Worm (Caenorhabditis elegans) whole organism, L4 larva: ENCODE measurements around the gene thoc-7.
A peak's percentile ranks its signal among the peaks of the same experiment; 100 is the strongest.

Source experiments
- D1046.2 ChIP-seq: fragments of 200-800 bp; sonication (Bioruptor generic); IDR thresholded peaks from 2 replicates; pipeline ENCODE4 v1.3.6; 2022; ENCODE audit warnings: missing genetic modification characterization, missing compliant biosample characterization
- F26F4.8 ChIP-seq: fragments of 200-800 bp; sonication (Bioruptor generic); conservative IDR thresholded peaks from 2 replicates; pipeline ENCODE4 v1.3.6; 2022; ENCODE audit warnings: missing genetic modification characterization, missing compliant biosample characterization
- F44E2.7 ChIP-seq: fragments of 200-800 bp; sonication (Bioruptor generic); IDR thresholded peaks from 2 replicates; pipeline ENCODE4 v2.1.2; 2022; ENCODE audit warnings: missing genetic modification characterization, missing compliant biosample characterization
- Y75B8A.6 ChIP-seq: fragments of 200-800 bp; sonication (Bioruptor generic); IDR thresholded peaks from 2 replicates; pipeline ENCODE4 v1.3.6; 2022; ENCODE audit warnings: missing genetic modification reagents, missing genetic modification characterization, missing compliant biosample characterization
- aha-1 ChIP-seq: fragments of 150-350 bp; peaks from one replicate; lab custom pipeline; 2014; ENCODE audit warnings: missing biosample characterization, missing genetic modification characterization
- aly-2 ChIP-seq: sonication (generic microtip); optimal IDR thresholded peaks from 2 replicates; lab custom pipeline; 2018; ENCODE audit warnings: missing biosample characterization, missing genetic modification characterization
- attf-4 ChIP-seq: sonication (generic microtip); optimal IDR thresholded peaks from 3 replicates; lab custom pipeline; 2017; ENCODE audit warnings: missing biosample characterization, missing genetic modification characterization
- ceh-44 ChIP-seq: fragments of 200-800 bp; sonication (Bioruptor generic); IDR thresholded peaks from 2 replicates; pipeline ENCODE4 v1.3.6; 2022; ENCODE audit warnings: missing genetic modification reagents, missing genetic modification characterization, missing compliant biosample characterization
- ces-1 ChIP-seq: fragments of 150-350 bp; sonication (generic microtip); optimal IDR thresholded peaks from 4 replicates; lab custom pipeline; 2014; ENCODE audit warnings: missing biosample characterization, missing genetic modification reagents, missing genetic modification characterization
- daf-16 ChIP-seq, 3 experiments: sonication (generic microtip); optimal IDR thresholded peaks; 2 replicates each; lab custom pipeline; 2016 to 2017; ENCODE audit warnings: missing genetic modification characterization in 3 of 3, missing genetic modification reagents in 3 of 3, mild to moderate bottlenecking in 2 of 3, missing compliant biosample characterization in 2 of 3, missing biosample characterization in 1 of 3, moderate library complexity in 1 of 3
- daf-8 ChIP-seq: fragments of 200-800 bp; sonication (Bioruptor generic); IDR thresholded peaks from 2 replicates; pipeline ENCODE4 v1.3.6; 2022; ENCODE audit warnings: missing genetic modification characterization, missing compliant biosample characterization
- dmd-9 ChIP-seq: fragments of 200-800 bp; sonication (Bioruptor generic); IDR thresholded peaks from 2 replicates; pipeline ENCODE4 v1.3.6; 2022; ENCODE audit warnings: missing genetic modification reagents, missing genetic modification characterization, missing compliant biosample characterization
- dve-1 ChIP-seq: sonication (generic microtip); optimal IDR thresholded peaks from 2 replicates; lab custom pipeline; 2017; ENCODE audit warnings: antibody characterized with exemption, mild to moderate bottlenecking, missing genetic modification characterization, missing compliant biosample characterization; ENCODE audit not compliant: insufficient read depth
- hlh-30 ChIP-seq: sonication (generic microtip); optimal IDR thresholded peaks from 2 replicates; lab custom pipeline; 2017; ENCODE audit warnings: antibody characterized with exemption, mild to moderate bottlenecking, missing genetic modification characterization, missing compliant biosample characterization; ENCODE audit not compliant: insufficient read depth
- lin-1 ChIP-seq: fragments of 200-800 bp; sonication (Bioruptor generic); IDR thresholded peaks from 2 replicates; pipeline ENCODE4 v1.3.6; 2022; ENCODE audit warnings: missing genetic modification reagents, missing genetic modification characterization, missing compliant biosample characterization
- lin-13 ChIP-seq: fragments of 150-350 bp; optimal IDR thresholded peaks from 2 replicates; lab custom pipeline; 2014; ENCODE audit warnings: missing biosample characterization, missing genetic modification reagents, missing genetic modification characterization
- lin-38 ChIP-seq: fragments of 200-800 bp; sonication (Bioruptor generic); IDR thresholded peaks from 2 replicates; pipeline ENCODE4 v1.3.6; 2022; ENCODE audit warnings: missing genetic modification reagents, missing genetic modification characterization, missing compliant biosample characterization
- lir-3 ChIP-seq: sonication (generic microtip); optimal IDR thresholded peaks from 2 replicates; lab custom pipeline; 2016; ENCODE audit warnings: mild to moderate bottlenecking, missing genetic modification characterization, missing compliant biosample characterization
- lsy-2 ChIP-seq, 2 experiments: fragments of 150-350 bp in 1 of 2; sonication (generic microtip) in 1 of 2; optimal IDR thresholded peaks; 2 replicates each; lab custom pipeline; 2014 to 2017; ENCODE audit warnings: missing biosample characterization in 2 of 2, missing genetic modification characterization in 2 of 2
- mdl-1 ChIP-seq, 2 experiments: fragments of 150-350 bp in 1 of 2; sonication (generic microtip) in 1 of 2; optimal IDR thresholded peaks; 2 replicates each; lab custom pipeline; 2014 to 2017; ENCODE audit warnings: missing biosample characterization in 2 of 2, missing genetic modification characterization in 2 of 2
- mdt-29 ChIP-seq: fragments of 200-800 bp; sonication (Bioruptor generic); IDR thresholded peaks from 2 replicates; pipeline ENCODE4 v1.3.6; 2022; ENCODE audit warnings: missing genetic modification reagents, missing genetic modification characterization, missing compliant biosample characterization
- mep-1 ChIP-seq: fragments of 150-350 bp; sonication (generic microtip); optimal IDR thresholded peaks from 3 replicates; lab custom pipeline; 2014; ENCODE audit warnings: missing biosample characterization, missing genetic modification characterization
- mxl-3 ChIP-seq: fragments of 200-800 bp; sonication (Bioruptor generic); optimal IDR thresholded peaks from 2 replicates; lab custom pipeline; 2018; ENCODE audit warnings: mild to moderate bottlenecking, missing genetic modification characterization, missing compliant biosample characterization
- nhr-10 ChIP-seq: fragments of 150-350 bp; optimal IDR thresholded peaks from 2 replicates; lab custom pipeline; 2014; ENCODE audit warnings: missing biosample characterization, missing genetic modification characterization
- nhr-11 ChIP-seq: fragments of 150-350 bp; optimal IDR thresholded peaks from 2 replicates; lab custom pipeline; 2014; ENCODE audit warnings: missing biosample characterization, missing genetic modification characterization
- nhr-111 ChIP-seq: fragments of 200-800 bp; sonication (Bioruptor generic); optimal IDR thresholded peaks from 2 replicates; lab custom pipeline; 2018; ENCODE audit warnings: mild to moderate bottlenecking, missing genetic modification characterization, missing compliant biosample characterization
- nhr-25 ChIP-seq: sonication (generic microtip); optimal IDR thresholded peaks from 2 replicates; lab custom pipeline; 2017; ENCODE audit warnings: missing genetic modification characterization, mild to moderate bottlenecking, missing compliant biosample characterization, antibody characterized with exemption, moderate library complexity, borderline replicate concordance; ENCODE audit not compliant: insufficient read depth
- nhr-28 ChIP-seq: fragments of 150-350 bp; optimal IDR thresholded peaks from 2 replicates; lab custom pipeline; 2014; ENCODE audit warnings: missing biosample characterization, missing genetic modification characterization
- nhr-6 ChIP-seq: fragments of 150-350 bp; optimal IDR thresholded peaks from 2 replicates; lab custom pipeline; 2014; ENCODE audit warnings: missing biosample characterization, missing genetic modification characterization
- pha-4 ChIP-seq, 2 experiments: fragments of 150-350 bp in 1 of 2; fragments of 200-800 bp in 1 of 2; sonication (Bioruptor generic) in 1 of 2; IDR thresholded peaks in 1 of 2; optimal IDR thresholded peaks in 1 of 2; 2 replicates each; pipeline versions ENCODE4 v1.3.6 to Lab custom; 2014 to 2022; ENCODE audit warnings: missing genetic modification characterization in 2 of 2, missing genetic modification reagents in 2 of 2, missing biosample characterization in 1 of 2, missing compliant biosample characterization in 1 of 2
- php-3 ChIP-seq: fragments of 200-800 bp; sonication (Bioruptor generic); IDR thresholded peaks from 2 replicates; pipeline ENCODE4 v1.3.6; 2022; ENCODE audit warnings: missing genetic modification reagents, missing genetic modification characterization, missing compliant biosample characterization
- pqm-1 ChIP-seq: sonication (generic microtip); optimal IDR thresholded peaks from 2 replicates; lab custom pipeline; 2017; ENCODE audit warnings: missing biosample characterization, missing genetic modification characterization
- sdz-12 ChIP-seq: fragments of 200-800 bp; sonication (Bioruptor generic); optimal IDR thresholded peaks from 2 replicates; lab custom pipeline; 2018; ENCODE audit warnings: mild to moderate bottlenecking, missing genetic modification characterization, missing compliant biosample characterization
- set-16 ChIP-seq: fragments of 200-800 bp; sonication (Bioruptor generic); IDR thresholded peaks from 2 replicates; pipeline ENCODE4 v1.3.6; 2022; ENCODE audit warnings: missing genetic modification reagents, missing genetic modification characterization, missing compliant biosample characterization
- snpc-1.2 ChIP-seq: fragments of 200-800 bp; sonication (Bioruptor generic); IDR thresholded peaks from 2 replicates; pipeline ENCODE4 v1.3.6; 2022; ENCODE audit warnings: missing genetic modification reagents, missing genetic modification characterization, missing compliant biosample characterization
- snpc-4 ChIP-seq: fragments of 150-350 bp; optimal IDR thresholded peaks from 2 replicates; lab custom pipeline; 2014; ENCODE audit warnings: missing biosample characterization, missing genetic modification characterization
- tag-97 ChIP-seq: fragments of 200-800 bp; sonication (Bioruptor generic); IDR thresholded peaks from 2 replicates; pipeline ENCODE4 v1.3.6; 2022; ENCODE audit warnings: missing genetic modification characterization, missing compliant biosample characterization
- unc-62 ChIP-seq, 3 experiments: fragments of 150-350 bp in 1 of 3; sonication (generic microtip); optimal IDR thresholded peaks in 2 of 3; peaks in 1 of 3; 1 replicate in 1 of 3; 2 replicates in 2 of 3; lab custom pipeline; 2014 to 2017; ENCODE audit warnings: missing biosample characterization in 3 of 3, missing genetic modification characterization in 3 of 3, missing genetic modification reagents in 3 of 3, missing genotype in 1 of 3
- zfp-2 ChIP-seq: sonication (generic microtip); optimal IDR thresholded peaks from 2 replicates; lab custom pipeline; 2016; ENCODE audit warnings: mild to moderate bottlenecking, missing genetic modification characterization, missing compliant biosample characterization
- ztf-11 ChIP-seq: fragments of 150-350 bp; optimal IDR thresholded peaks from 2 replicates; lab custom pipeline; 2014; ENCODE audit warnings: missing biosample characterization, missing genetic modification characterization

Gene thoc-7

ce11 chrIV:13906369-13906768, 23.8 kb downstream of the thoc-7 start:
- TF ChIP-seq snpc-4: no peak
- TF ChIP-seq aly-2 (tag; lab: Kevin White, UChicago): no peak
- TF ChIP-seq snpc-1.2 (GFP tag; lab: Robert Waterston, UW): peak; percentile 62
- no peak for TF ChIP-seq ces-1 (GFP tag; lab: Kevin White, UChicago)
- TF ChIP-seq, all 104 proteins: peak for 1

- peak; percentile 52; the same call in 1 of the 2 replicates for TF ChIP-seq set-16 (GFP tag; lab: Robert Waterston, UW)
Observed at ce11 chrIV:13910013-13910412, 27.5 kb downstream of the thoc-7 start.

- TF ChIP-seq hlh-30 (tag; lab: Kevin White, UChicago): peak; percentile 75
- no peak for TF ChIP-seq lin-13 (GFP tag; lab: Kevin White, UChicago)
- peak in 1 of 2 experiments; percentile 39 for TF ChIP-seq mdl-1 (tag; optimal IDR thresholded peaks at IDR 0.05; lab: Kevin White, UChicago)
- peak in 1 of 2 experiments; percentile 58 for TF ChIP-seq unc-62 (GFP tag; optimal IDR thresholded peaks at IDR 0.05 in 1 of 2; lab: Kevin White, UChicago)
- TF ChIP-seq unc-62 (tag; optimal IDR thresholded peaks at IDR 0.05; lab: Kevin White, UChicago): no peak
- 0 out of 2 replicates have a peak, but pooled peaks have one; percentile 47 for TF ChIP-seq mdt-29
- no peak for TF ChIP-seq lir-3 (tag; lab: Kevin White, UChicago)
- TF ChIP-seq php-3 (GFP tag; lab: Robert Waterston, UW): no peak
- peak; percentile 5 for TF ChIP-seq mep-1 (tag; lab: Kevin White, UChicago)
- peak; percentile 78 for TF ChIP-seq nhr-28
- TF ChIP-seq zfp-2: no peak
- TF ChIP-seq pqm-1 (tag; lab: Kevin White, UChicago): no peak
- no peak for TF ChIP-seq attf-4 (tag; lab: Kevin White, UChicago)
- no peak for TF ChIP-seq lin-38 (GFP tag; lab: Robert Waterston, UW)
- no peak for TF ChIP-seq ceh-44 (GFP tag; lab: Robert Waterston, UW)
- peak in 1 of 2 experiments; percentile 58 for TF ChIP-seq lsy-2 (tag; optimal IDR thresholded peaks at IDR 0.05; lab: Kevin White, UChicago)
- no peak for TF ChIP-seq Y75B8A.6 (GFP tag; lab: Robert Waterston, UW)
- TF ChIP-seq mxl-3: no peak
- TF ChIP-seq aha-1 (tag; lab: Kevin White, UChicago): peak; percentile 12
Observed at ce11 chrIV:13910931-13911330, 28.4 kb downstream of the thoc-7 start.

ce11 chrIV:13912929-13913328, 30.4 kb downstream of the thoc-7 start, which contains the start of gene Y37A1A.2:
TSS of gene Y37A1A.2 (minus strand) at chrIV:13913029.
- 0 out of 2 replicates have a peak, but pooled peaks have one; percentile 21 for TF ChIP-seq snpc-1.2 (GFP tag; lab: Robert Waterston, UW)
- no peak for TF ChIP-seq D1046.2 (GFP tag; lab: Robert Waterston, UW)

ce11 chrIV:13919207-13919759, 36.7 kb downstream of the thoc-7 start:
- TF ChIP-seq unc-62 (GFP tag; optimal IDR thresholded peaks at IDR 0.05 in 1 of 2; lab: Kevin White, UChicago): peak; percentile 36
- no peak for TF ChIP-seq unc-62 (tag; optimal IDR thresholded peaks at IDR 0.05; lab: Kevin White, UChicago)
- no peak for TF ChIP-seq F44E2.7 (GFP tag; lab: Robert Waterston, UW)
- TF ChIP-seq dve-1 (tag; lab: Kevin White, UChicago): peak; percentile 99
- TF ChIP-seq nhr-10: peak; percentile 83
- TF ChIP-seq nhr-25 (tag; lab: Kevin White, UChicago): peak; percentile 31
- TF ChIP-seq F26F4.8 (GFP tag; lab: Robert Waterston, UW): no peak
- TF ChIP-seq tag-97: no peak
- TF ChIP-seq nhr-28: peak; percentile 99
- TF ChIP-seq mep-1 (tag; lab: Kevin White, UChicago): peak; percentile 72
- no peak for TF ChIP-seq ztf-11
- TF ChIP-seq lsy-2 (tag; optimal IDR thresholded peaks at IDR 0.05; lab: Kevin White, UChicago): peak; percentile 74 to 96
- TF ChIP-seq nhr-6 (tag; lab: Kevin White, UChicago): peak; percentile 93
- TF ChIP-seq sdz-12 (GFP tag; lab: Kevin White, UChicago): no peak
- no peak for TF ChIP-seq nhr-111
- TF ChIP-seq pqm-1 (tag; lab: Kevin White, UChicago): peak; percentile 100
- no peak for TF ChIP-seq dmd-9 (GFP tag; lab: Robert Waterston, UW)
- no peak for TF ChIP-seq daf-8 (GFP tag; lab: Robert Waterston, UW)
- peak in 1 of 2 experiments; percentile 73 for TF ChIP-seq daf-16 (GFP tag; optimal IDR thresholded peaks at IDR 0.05; lab: Kevin White, UChicago)
- peak; percentile 99 for TF ChIP-seq daf-16 (tag; optimal IDR thresholded peaks at IDR 0.05; lab: Kevin White, UChicago)
- peak; percentile 46 for TF ChIP-seq nhr-11
- TF ChIP-seq lin-1: peak; percentile 98
- no peak for TF ChIP-seq ceh-44 (GFP tag; lab: Robert Waterston, UW)
- no peak for TF ChIP-seq aly-2 (tag; lab: Kevin White, UChicago)
- peak; percentile 68; the same call in 1 of the 2 replicates for TF ChIP-seq pha-4 (GFP tag; IDR thresholded peaks at IDR 0.05; lab: Robert Waterston, UW)
- no peak for TF ChIP-seq pha-4 (tag; optimal IDR thresholded peaks at IDR 0.05; lab: Kevin White, UChicago)
